Fruit fly (Drosophila melanogaster) whole organism, embryonic: ENCODE measurements around the gene CG33288.
A peak's percentile ranks its signal among the peaks of the same experiment; 100 is the strongest.

ENCODE experiments used
- Atf6 ChIP-seq: fragments of 200-800 bp; sonication (Bioruptor generic); IDR thresholded peaks from 2 replicates; pipeline ENCODE4 v1.3.6; 2022; ENCODE audit warnings: missing biosample characterization, missing genetic modification characterization
- C15 ChIP-seq: fragments of 200-800 bp; sonication (Bioruptor generic); IDR thresholded peaks from 3 replicates; pipeline ENCODE4 v1.3.6; 2022; ENCODE audit warnings: missing biosample characterization, missing genetic modification characterization
- CG10979 ChIP-seq: fragments of 200-800 bp; sonication (Bioruptor generic); optimal IDR thresholded peaks from 2 replicates; lab custom pipeline; 2018; ENCODE audit warnings: missing biosample characterization, mild to moderate bottlenecking, missing genetic modification characterization, moderate library complexity
- CG11456 ChIP-seq: fragments of 200-800 bp; sonication (Bioruptor generic); IDR thresholded peaks from 3 replicates; pipeline ENCODE4 v1.3.6; 2022; ENCODE audit warnings: missing biosample characterization, missing genetic modification characterization
- CG11504 ChIP-seq: fragments of 200-800 bp; sonication (Bioruptor generic); optimal IDR thresholded peaks from 3 replicates; lab custom pipeline; 2019; ENCODE audit warnings: missing biosample characterization, mild to moderate bottlenecking, missing genetic modification characterization, moderate library complexity
- CG12071 ChIP-seq: fragments of 200-800 bp; sonication (Bioruptor generic); optimal IDR thresholded peaks from 3 replicates; lab custom pipeline; 2018; ENCODE audit warnings: missing biosample characterization, mild to moderate bottlenecking, missing genetic modification characterization
- CG12769 ChIP-seq: fragments of 200-800 bp; sonication (Bioruptor generic); optimal IDR thresholded peaks from 2 replicates; lab custom pipeline; 2019; ENCODE audit warnings: missing biosample characterization, mild to moderate bottlenecking, missing genetic modification characterization, moderate library complexity
- CG14014 ChIP-seq: fragments of 200-800 bp; sonication (Bioruptor generic); IDR thresholded peaks from 2 replicates; pipeline ENCODE4 v1.3.6; 2022; ENCODE audit warnings: missing biosample characterization, missing genetic modification characterization
- CG14050 ChIP-seq: fragments of 200-800 bp; sonication (Bioruptor generic); IDR thresholded peaks from 3 replicates; pipeline ENCODE4 v1.3.6; 2022; ENCODE audit warnings: missing biosample characterization, missing genetic modification characterization
- CG15011 ChIP-seq: fragments of 200-800 bp; sonication (Bioruptor generic); optimal IDR thresholded peaks from 3 replicates; lab custom pipeline; 2018; ENCODE audit warnings: missing biosample characterization, mild to moderate bottlenecking, missing genetic modification characterization
- CG15073 ChIP-seq: fragments of 200-800 bp; sonication (Bioruptor generic); optimal IDR thresholded peaks from 2 replicates; lab custom pipeline; 2016; ENCODE audit warnings: missing biosample characterization, missing genetic modification characterization
- CG1603 ChIP-seq: fragments of 200-800 bp; sonication (Bioruptor generic); optimal IDR thresholded peaks from 2 replicates; lab custom pipeline; 2019; ENCODE audit warnings: missing biosample characterization, mild to moderate bottlenecking, missing genetic modification characterization, moderate library complexity
- CG16779 ChIP-seq: fragments of 200-800 bp; sonication (Bioruptor generic); IDR thresholded peaks from 2 replicates; pipeline ENCODE4 v1.3.6; 2022; ENCODE audit warnings: missing biosample characterization, missing genetic modification characterization
- CG17186 ChIP-seq: fragments of 200-800 bp; sonication (Bioruptor generic); optimal IDR thresholded peaks from 3 replicates; lab custom pipeline; 2017; ENCODE audit warnings: missing biosample characterization, missing genetic modification reagents, missing genetic modification characterization
- CG17612 ChIP-seq: fragments of 200-800 bp; sonication (Bioruptor generic); IDR thresholded peaks from 2 replicates; pipeline ENCODE4 v1.3.6; 2022; ENCODE audit warnings: missing biosample characterization, missing genetic modification characterization
- CG30403 ChIP-seq: fragments of 200-800 bp; sonication (Bioruptor generic); optimal IDR thresholded peaks from 3 replicates; lab custom pipeline; 2016; ENCODE audit warnings: missing biosample characterization, missing genetic modification characterization
- CG3163 ChIP-seq: fragments of 200-800 bp; sonication (Bioruptor generic); optimal IDR thresholded peaks from 3 replicates; lab custom pipeline; 2016; ENCODE audit warnings: missing biosample characterization, missing genetic modification characterization
- CG3847 ChIP-seq: fragments of 200-800 bp; sonication (Bioruptor generic); IDR thresholded peaks from 2 replicates; pipeline ENCODE4 v1.3.6; 2022; ENCODE audit warnings: missing biosample characterization, missing genetic modification characterization
- CG4707 ChIP-seq: fragments of 200-800 bp; sonication (Bioruptor generic); optimal IDR thresholded peaks from 2 replicates; lab custom pipeline; 2018; ENCODE audit warnings: missing biosample characterization, mild to moderate bottlenecking, missing genetic modification characterization, moderate library complexity
- CG4730 ChIP-seq: fragments of 200-800 bp; sonication (Bioruptor generic); IDR thresholded peaks from 2 replicates; pipeline ENCODE4 v1.3.6; 2022; ENCODE audit warnings: missing biosample characterization, missing genetic modification characterization
- CG6654 ChIP-seq: fragments of 200-800 bp; sonication (Bioruptor generic); optimal IDR thresholded peaks from 2 replicates; lab custom pipeline; 2017; ENCODE audit warnings: missing biosample characterization, mild to moderate bottlenecking, missing genetic modification characterization
- CG6791 ChIP-seq: fragments of 200-800 bp; sonication (Bioruptor generic); IDR thresholded peaks from 3 replicates; pipeline ENCODE4 v1.3.6; 2022; ENCODE audit warnings: missing biosample characterization, missing genetic modification characterization; ENCODE audit not compliant: partially characterized antibody
- CG7839 ChIP-seq: fragments of 200-800 bp; sonication (Bioruptor generic); optimal IDR thresholded peaks from 3 replicates; lab custom pipeline; 2018; ENCODE audit warnings: missing biosample characterization, mild to moderate bottlenecking, missing genetic modification characterization, moderate library complexity
- CG8478 ChIP-seq: fragments of >200 bp; optimal IDR thresholded peaks from 2 replicates; lab custom pipeline; 2018
- CoRest ChIP-seq: fragments of 200-800 bp; sonication (Bioruptor generic); optimal IDR thresholded peaks from 3 replicates; lab custom pipeline; 2018; ENCODE audit warnings: missing biosample characterization, mild to moderate bottlenecking, missing genetic modification characterization, moderate library complexity
- Dll ChIP-seq: fragments of 200-800 bp; sonication (Bioruptor generic); IDR thresholded peaks from 4 replicates; pipeline ENCODE4 v1.3.6; 2022; ENCODE audit warnings: missing biosample characterization, missing genetic modification characterization; ENCODE audit not compliant: partially characterized antibody
- Elba2 ChIP-seq: fragments of 200-800 bp; sonication (Bioruptor generic); optimal IDR thresholded peaks from 3 replicates; lab custom pipeline; 2016; ENCODE audit warnings: missing biosample characterization, missing genetic modification characterization
- HLHmδ ChIP-seq: fragments of 200-800 bp; sonication (Bioruptor generic); optimal IDR thresholded peaks from 2 replicates; lab custom pipeline; 2018; ENCODE audit warnings: missing biosample characterization, mild to moderate bottlenecking, missing genetic modification characterization, moderate library complexity
- Hr78 ChIP-seq, 2 experiments: fragments of 200-800 bp in 1 of 2; fragments of >200 bp in 1 of 2; sonication (Bioruptor generic) in 1 of 2; optimal IDR thresholded peaks; 2 replicates each; lab custom pipeline; 2017 to 2019; ENCODE audit warnings: missing biosample characterization in 2 of 2, missing genetic modification characterization in 2 of 2, mild to moderate bottlenecking in 1 of 2, moderate library complexity in 1 of 2
- Lhr ChIP-seq: fragments of 200-800 bp; sonication (Bioruptor generic); optimal IDR thresholded peaks from 3 replicates; lab custom pipeline; 2017; ENCODE audit warnings: mild to moderate bottlenecking, missing biosample characterization, missing genetic modification reagents, missing genetic modification characterization
- NC2β ChIP-seq: fragments of 200-800 bp; sonication (Bioruptor generic); optimal IDR thresholded peaks from 2 replicates; lab custom pipeline; 2016; ENCODE audit warnings: missing biosample characterization, missing genetic modification characterization
- NFAT ChIP-seq: fragments of 200-800 bp; sonication (Bioruptor generic); IDR thresholded peaks from 2 replicates; pipeline ENCODE4 v1.3.6; 2022; ENCODE audit warnings: missing biosample characterization, missing genetic modification characterization
- Sox102F ChIP-seq: fragments of 200-800 bp; sonication (Bioruptor generic); optimal IDR thresholded peaks from 2 replicates; lab custom pipeline; 2018; ENCODE audit warnings: missing biosample characterization, mild to moderate bottlenecking, missing genetic modification characterization, moderate library complexity
- Ssrp ChIP-seq: fragments of 200-800 bp; sonication (Bioruptor generic); optimal IDR thresholded peaks from 2 replicates; lab custom pipeline; 2018; ENCODE audit warnings: missing biosample characterization, mild to moderate bottlenecking, missing genetic modification characterization, moderate library complexity
- amos ChIP-seq: fragments of 200-800 bp; sonication (Bioruptor generic); IDR thresholded peaks from 2 replicates; pipeline ENCODE4 v1.3.6; 2022; ENCODE audit warnings: missing biosample characterization, missing genetic modification characterization; ENCODE audit not compliant: partially characterized antibody
- bbx ChIP-seq: fragments of 200-800 bp; sonication (Bioruptor generic); IDR thresholded peaks from 2 replicates; pipeline ENCODE4 v1.3.6; 2022; ENCODE audit warnings: missing biosample characterization, missing genetic modification characterization; ENCODE audit not compliant: partially characterized antibody
- bsh ChIP-seq, 2 experiments: fragments of 200-800 bp; sonication (Bioruptor generic); optimal IDR thresholded peaks; 2 replicates each; lab custom pipeline; 2017 to 2018; ENCODE audit warnings: mild to moderate bottlenecking in 2 of 2, missing biosample characterization in 2 of 2, missing genetic modification characterization in 2 of 2, moderate library complexity in 1 of 2
- corto ChIP-seq: fragments of 200-800 bp; sonication (Bioruptor generic); optimal IDR thresholded peaks from 2 replicates; lab custom pipeline; 2016; ENCODE audit warnings: missing biosample characterization, mild to moderate bottlenecking, missing genetic modification characterization, moderate library complexity
- fd64A ChIP-seq: fragments of 200-800 bp; sonication (Bioruptor generic); optimal IDR thresholded peaks from 3 replicates; lab custom pipeline; 2018; ENCODE audit warnings: missing biosample characterization, mild to moderate bottlenecking, missing genetic modification characterization
- gcm ChIP-seq: fragments of 200-800 bp; sonication (Bioruptor generic); optimal IDR thresholded peaks from 2 replicates; lab custom pipeline; 2019; ENCODE audit warnings: missing biosample characterization, mild to moderate bottlenecking, missing genetic modification characterization, moderate library complexity
- hbn ChIP-seq: fragments of 200-800 bp; sonication (Bioruptor generic); IDR thresholded peaks from 2 replicates; pipeline ENCODE4 v1.3.6; 2022; ENCODE audit warnings: missing biosample characterization, missing genetic modification characterization; ENCODE audit not compliant: partially characterized antibody
- lab ChIP-seq: fragments of 200-800 bp; sonication (Bioruptor generic); optimal IDR thresholded peaks from 3 replicates; lab custom pipeline; 2017; ENCODE audit warnings: missing biosample characterization, missing genetic modification characterization, mild to moderate bottlenecking, moderate library complexity, missing genetic modification reagents
- peb ChIP-seq: fragments of 200-800 bp; sonication (Bioruptor generic); IDR thresholded peaks from 2 replicates; pipeline ENCODE4 v1.3.6; 2022; ENCODE audit warnings: missing biosample characterization, missing genetic modification characterization
- salm ChIP-seq: fragments of 200-800 bp; sonication (Bioruptor generic); optimal IDR thresholded peaks from 2 replicates; lab custom pipeline; 2018; ENCODE audit warnings: missing biosample characterization, mild to moderate bottlenecking, missing genetic modification characterization
- sens-2 ChIP-seq: fragments of 200-800 bp; sonication (Bioruptor generic); IDR thresholded peaks from 2 replicates; pipeline ENCODE4 v1.3.6; 2022; ENCODE audit warnings: missing biosample characterization, missing genetic modification characterization
- sima ChIP-seq: fragments of 200-800 bp; sonication (Bioruptor generic); optimal IDR thresholded peaks from 2 replicates; lab custom pipeline; 2016; ENCODE audit warnings: missing biosample characterization, missing genetic modification characterization
- slou ChIP-seq: fragments of 200-800 bp; sonication (Bioruptor generic); optimal IDR thresholded peaks from 3 replicates; lab custom pipeline; 2016; ENCODE audit warnings: missing biosample characterization, missing genetic modification characterization
- slp2 ChIP-seq: fragments of 200-800 bp; sonication (Bioruptor generic); optimal IDR thresholded peaks from 2 replicates; lab custom pipeline; 2016; ENCODE audit warnings: missing biosample characterization, missing genetic modification characterization
- tin ChIP-seq: fragments of 200-800 bp; sonication (Bioruptor generic); optimal IDR thresholded peaks from 3 replicates; lab custom pipeline; 2016; ENCODE audit warnings: missing biosample characterization, missing genetic modification characterization
- zen2 ChIP-seq: fragments of 200-800 bp; sonication (Bioruptor generic); IDR thresholded peaks from 3 replicates; pipeline ENCODE4 v1.3.6; 2022; ENCODE audit warnings: missing biosample characterization, missing genetic modification characterization; ENCODE audit not compliant: partially characterized antibody

The CG33288 gene

dm6 chr3L:21382158-21382610 lies 45.4 kb upstream of the CG33288 start, which contains the start of gene rgn (continued):
- peak; percentile 53 for TF ChIP-seq CG12071 (GFP tag; lab: Kevin White, UChicago)
- peak; percentile 79 for TF ChIP-seq CG11456
- no peak for TF ChIP-seq bbx (GFP tag; lab: Robert Waterston, UW)
- TF ChIP-seq NC2β (GFP tag; lab: Kevin White, UChicago), result no peak
- no peak; the same call in 1 of the 2 replicates for TF ChIP-seq amos (GFP tag; lab: Robert Waterston, UW)
- no peak for TF ChIP-seq Elba2
- peak; percentile 68 for TF ChIP-seq CG3847 (GFP tag; lab: Robert Waterston, UW)
- peak; percentile 44 for TF ChIP-seq gcm
- peak; percentile 49; the same call in 2 of the 3 replicates for TF ChIP-seq CG14050
- no peak for TF ChIP-seq sens-2 (GFP tag; lab: Robert Waterston, UW)
- no peak for TF ChIP-seq slp2 (GFP tag; lab: Kevin White, UChicago)
- TF ChIP-seq CG3163 (GFP tag; lab: Kevin White, UChicago), result peak; percentile 87
- TF ChIP-seq lab (GFP tag; lab: Kevin White, UChicago), result peak; percentile 90
- TF ChIP-seq CG15011 (GFP tag; lab: Kevin White, UChicago), result peak; percentile 57
- TF ChIP-seq CG11504 (tag; lab: Kevin White, UChicago), result peak; percentile 82
- TF ChIP-seq Dll (GFP tag; lab: Robert Waterston, UW), result no peak
- TF ChIP-seq CG10979 (tag; lab: Kevin White, UChicago), result peak; percentile 9
- TF ChIP-seq Ssrp (tag; lab: Kevin White, UChicago), result peak; percentile 43
- peak; percentile 63; the same call in 2 of the 3 replicates for TF ChIP-seq C15 (GFP tag; lab: Robert Waterston, UW)
- peak; percentile 72 for TF ChIP-seq Sox102F (GFP tag; lab: Kevin White, UChicago)
- TF ChIP-seq sima, result no peak
- peak; percentile 40 to 83 for TF ChIP-seq bsh (GFP tag; optimal IDR thresholded peaks at IDR 0.05; lab: Kevin White, UChicago)
- peak; percentile 36 for TF ChIP-seq CG6654 (GFP tag; lab: Kevin White, UChicago)
- TF ChIP-seq CG17186 (GFP tag; lab: Kevin White, UChicago), result no peak
- TF ChIP-seq Hr78 (GFP tag; optimal IDR thresholded peaks at IDR 0.05; lab: Kevin White, UChicago), result no peak
- TF ChIP-seq peb (GFP tag; lab: Robert Waterston, UW), result no peak
- peak; percentile 49; the same call in 1 of the 2 replicates for TF ChIP-seq CG16779 (GFP tag; lab: Robert Waterston, UW)
- no peak for TF ChIP-seq CG17612 (GFP tag; lab: Robert Waterston, UW)
- no peak for TF ChIP-seq CG15073 (GFP tag; lab: Kevin White, UChicago)
- peak; percentile 86 for TF ChIP-seq CG7839
- TF ChIP-seq Lhr, result no peak
- TF ChIP-seq CG8478 (lab: Kevin White, UChicago), result no peak
- TF ChIP-seq hbn (GFP tag; lab: Robert Waterston, UW), result no peak
- TF ChIP-seq CG1603, result peak; percentile 52
- TF ChIP-seq CG4730 (GFP tag; lab: Robert Waterston, UW), result peak; percentile 60; the same call in 1 of the 2 replicates
- TF ChIP-seq CG30403 (GFP tag; lab: Kevin White, UChicago), result peak; percentile 79
- TF ChIP-seq NFAT (GFP tag; lab: Robert Waterston, UW), result peak; percentile 73
- TF ChIP-seq zen2, result no peak
- peak; percentile 65 for TF ChIP-seq tin (GFP tag; lab: Kevin White, UChicago)
- TF ChIP-seq slou (GFP tag; lab: Kevin White, UChicago), result no peak
- peak; percentile 84 for TF ChIP-seq CoRest
- TF ChIP-seq fd64A (GFP tag; lab: Kevin White, UChicago), result no peak
- peak; percentile 67 for TF ChIP-seq CG12769
- TF ChIP-seq HLHmδ (GFP tag; lab: Kevin White, UChicago), result no peak
- TF ChIP-seq CG14014 (GFP tag; lab: Robert Waterston, UW), result peak; percentile 70
- no peak for TF ChIP-seq CG4707 (GFP tag; lab: Kevin White, UChicago)
- no peak for TF ChIP-seq CG6791 (GFP tag; lab: Robert Waterston, UW)
- peak; percentile 73 for TF ChIP-seq Atf6 (GFP tag; lab: Robert Waterston, UW)
- TF ChIP-seq salm (tag; lab: Kevin White, UChicago), result no peak
- TF ChIP-seq corto (GFP tag; lab: Kevin White, UChicago), result no peak
